Worm (Caenorhabditis elegans) whole organism, late embryonic: ENCODE results near the gene F45E4.6.
"Not testable (repeated sequence)": the region's sequence is repeated elsewhere in the genome, so short reads cannot be mapped to it uniquely, and the experiment has no call there.

Experiments
- F13H6.1 ChIP-seq: sonication (generic microtip); optimal IDR thresholded peaks from 2 replicates; lab custom pipeline; 2016; ENCODE audit warnings: missing genetic modification characterization, missing compliant biosample characterization
- T23F11.4 ChIP-seq: fragments of 200-800 bp; sonication (Bioruptor generic); optimal IDR thresholded peaks from 2 replicates; lab custom pipeline; 2018; ENCODE audit warnings: mild to moderate bottlenecking, missing genetic modification characterization, missing compliant biosample characterization
- Y22D7AL.16 ChIP-seq: sonication (generic microtip); optimal IDR thresholded peaks from 2 replicates; lab custom pipeline; 2016; ENCODE audit warnings: missing genetic modification characterization, missing compliant biosample characterization
- ceh-14 ChIP-seq: sonication (generic microtip); optimal IDR thresholded peaks from 2 replicates; lab custom pipeline; 2016; ENCODE audit warnings: missing genotype, missing genetic modification characterization, missing compliant biosample characterization
- ceh-18 ChIP-seq: sonication (generic microtip); optimal IDR thresholded peaks from 2 replicates; lab custom pipeline; 2016; ENCODE audit warnings: missing genetic modification characterization, missing compliant biosample characterization
- ceh-19 ChIP-seq: fragments of 200-800 bp; sonication (Bioruptor generic); optimal IDR thresholded peaks from 2 replicates; lab custom pipeline; 2018; ENCODE audit warnings: mild to moderate bottlenecking, missing genetic modification characterization, missing compliant biosample characterization
- ceh-31 ChIP-seq: sonication (generic microtip); optimal IDR thresholded peaks from 2 replicates; lab custom pipeline; 2016; ENCODE audit warnings: missing genetic modification characterization, missing compliant biosample characterization
- ceh-45 ChIP-seq: fragments of 200-800 bp; sonication (Bioruptor generic); IDR thresholded peaks from 2 replicates; pipeline ENCODE4 v1.3.6; 2022; ENCODE audit warnings: missing genetic modification reagents, missing genetic modification characterization, missing compliant biosample characterization
- ceh-48 ChIP-seq: sonication (generic microtip); optimal IDR thresholded peaks from 2 replicates; lab custom pipeline; 2016; ENCODE audit warnings: missing genetic modification characterization, inconsistent platforms, missing compliant biosample characterization
- ceh-6 ChIP-seq: fragments of 200-800 bp; sonication (Bioruptor generic); optimal IDR thresholded peaks from 2 replicates; lab custom pipeline; 2018; ENCODE audit warnings: mild to moderate bottlenecking, missing genetic modification characterization, missing compliant biosample characterization
- dmd-4 ChIP-seq: sonication (generic microtip); optimal IDR thresholded peaks from 2 replicates; lab custom pipeline; 2016; ENCODE audit warnings: borderline replicate concordance, missing genetic modification characterization, missing compliant biosample characterization
- dve-1 ChIP-seq: sonication (generic microtip); optimal IDR thresholded peaks from 2 replicates; lab custom pipeline; 2017; ENCODE audit warnings: antibody characterized with exemption, mild to moderate bottlenecking, missing genetic modification characterization, missing compliant biosample characterization
- elt-2 ChIP-seq: sonication (generic microtip); optimal IDR thresholded peaks from 2 replicates; lab custom pipeline; 2016; ENCODE audit warnings: missing genetic modification reagents, missing genetic modification characterization, missing compliant biosample characterization
- ets-4 ChIP-seq: sonication (generic microtip); optimal IDR thresholded peaks from 2 replicates; lab custom pipeline; 2016; ENCODE audit warnings: missing genetic modification characterization, missing compliant biosample characterization
- fkh-10 ChIP-seq: fragments of 150-350 bp; optimal IDR thresholded peaks from 2 replicates; lab custom pipeline; 2014; ENCODE audit warnings: missing biosample characterization, missing genetic modification reagents, missing genetic modification characterization
- hlh-15 ChIP-seq: sonication (generic microtip); optimal IDR thresholded peaks from 2 replicates; lab custom pipeline; 2016; ENCODE audit warnings: missing genetic modification characterization, missing compliant biosample characterization
- lim-6 ChIP-seq: sonication (generic microtip); optimal IDR thresholded peaks from 2 replicates; lab custom pipeline; 2016; ENCODE audit warnings: missing genetic modification characterization, missing compliant biosample characterization
- lin-11 ChIP-seq: fragments of 200-800 bp; sonication (Bioruptor generic); optimal IDR thresholded peaks from 2 replicates; lab custom pipeline; 2018; ENCODE audit warnings: mild to moderate bottlenecking, missing genetic modification characterization, missing compliant biosample characterization
- madf-2 ChIP-seq: sonication (generic microtip); optimal IDR thresholded peaks from 2 replicates; lab custom pipeline; 2017; ENCODE audit warnings: missing genetic modification characterization, missing compliant biosample characterization
- mec-3 ChIP-seq: sonication (generic microtip); optimal IDR thresholded peaks from 2 replicates; lab custom pipeline; 2016; ENCODE audit warnings: borderline replicate concordance, missing genetic modification characterization, missing compliant biosample characterization
- nfya-1 ChIP-seq: sonication (generic microtip); optimal IDR thresholded peaks from 2 replicates; lab custom pipeline; 2017; ENCODE audit warnings: missing genetic modification characterization, mild to moderate bottlenecking, missing compliant biosample characterization, antibody characterized with exemption, moderate library complexity
- odd-2 ChIP-seq: sonication (generic microtip); optimal IDR thresholded peaks from 2 replicates; lab custom pipeline; 2017; ENCODE audit warnings: antibody characterized with exemption, mild to moderate bottlenecking, missing genetic modification characterization, missing compliant biosample characterization
- pax-1 ChIP-seq: fragments of 150-350 bp; optimal IDR thresholded peaks from 2 replicates; lab custom pipeline; 2014; ENCODE audit warnings: missing biosample characterization, missing genetic modification characterization
- pha-4 ChIP-seq: fragments of 150-350 bp; optimal IDR thresholded peaks from 2 replicates; lab custom pipeline; 2018; ENCODE audit warnings: missing biosample characterization, missing genetic modification reagents, missing genetic modification characterization
- pqm-1 ChIP-seq: sonication (generic microtip); optimal IDR thresholded peaks from 2 replicates; lab custom pipeline; 2016; ENCODE audit warnings: missing genetic modification characterization, missing compliant biosample characterization
- ref-2 ChIP-seq: sonication (generic microtip); optimal IDR thresholded peaks from 2 replicates; lab custom pipeline; 2016; ENCODE audit warnings: missing genetic modification characterization, missing compliant biosample characterization
- sox-4 ChIP-seq: sonication (generic microtip); optimal IDR thresholded peaks from 2 replicates; lab custom pipeline; 2017; ENCODE audit warnings: mild to moderate bottlenecking, missing genetic modification characterization, inconsistent platforms, missing compliant biosample characterization
- tbx-2 ChIP-seq: sonication (generic microtip); optimal IDR thresholded peaks from 2 replicates; lab custom pipeline; 2016; ENCODE audit warnings: missing genetic modification characterization, missing compliant biosample characterization
- ttx-3 ChIP-seq: sonication (generic microtip); optimal IDR thresholded peaks from 2 replicates; lab custom pipeline; 2016; ENCODE audit warnings: missing genetic modification reagents, missing genetic modification characterization, missing compliant biosample characterization
- unc-42 ChIP-seq: sonication (generic microtip); optimal IDR thresholded peaks from 2 replicates; lab custom pipeline; 2016; ENCODE audit warnings: missing genotype, missing genetic modification characterization, missing compliant biosample characterization
- unc-55 ChIP-seq: sonication (generic microtip); optimal IDR thresholded peaks from 2 replicates; lab custom pipeline; 2017; ENCODE audit warnings: missing biosample characterization, missing genetic modification reagents, missing genetic modification characterization
- zip-5 ChIP-seq: sonication (generic microtip); optimal IDR thresholded peaks from 2 replicates; lab custom pipeline; 2016; ENCODE audit warnings: missing genetic modification characterization, missing compliant biosample characterization

The F45E4.6 gene

DNA sequence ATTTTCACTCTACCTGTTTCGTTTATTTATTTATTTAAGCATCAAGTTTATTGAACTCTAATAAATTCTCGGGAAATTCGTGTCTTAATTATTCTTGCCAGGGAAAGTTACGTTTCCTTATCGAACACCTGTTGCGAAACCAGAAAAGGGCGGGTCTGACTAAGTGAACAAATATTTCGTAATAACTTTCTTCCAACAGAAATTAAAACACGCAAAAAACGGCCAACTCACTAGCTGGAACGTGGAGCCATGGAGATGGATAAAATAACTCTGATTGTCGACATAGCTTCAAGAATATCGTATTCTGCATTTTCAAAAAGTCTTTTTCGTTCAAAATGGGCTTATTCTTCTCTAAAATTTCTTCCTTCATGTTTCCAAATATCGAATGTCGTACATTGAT, 2.2 kb upstream of the F45E4.6 start, which contains the start of gene warf-1:
Gene warf-1, plus strand, starts transcription at position 209 of the 400 bp plus-strand sequence.
- TF ChIP-seq tbx-2; ceh-6 (GFP tag; lab: Kevin White, UChicago); pqm-1 (tag; lab: Kevin White, UChicago): not testable (repeated sequence)

DNA sequence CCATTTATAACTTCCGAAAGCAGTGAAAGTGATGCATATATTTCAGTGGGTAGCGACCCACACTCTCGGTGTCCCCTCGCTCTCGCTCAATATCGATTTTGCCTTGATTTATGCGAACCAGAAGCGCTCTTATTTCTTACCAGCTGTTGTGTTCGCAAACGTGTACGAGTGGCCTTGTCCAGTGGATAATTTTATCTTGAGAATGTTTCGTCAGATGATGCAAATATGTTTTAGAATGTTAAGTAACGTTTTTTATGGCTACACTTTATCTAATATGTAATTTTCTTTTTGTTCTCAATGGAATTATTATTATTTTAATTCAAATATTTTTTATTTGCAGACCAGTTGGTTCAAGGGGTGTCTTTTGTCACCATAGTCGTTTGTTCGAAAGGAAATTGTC, 672 bp upstream of the F45E4.6 start, which contains the start of gene plp-1:
Gene plp-1, plus strand, starts transcription at position 341 of the 400 bp plus-strand sequence.
- TF ChIP-seq dmd-4 (no peak), ceh-48 (tag; lab: Kevin White, UChicago) (peak; percentile 52)
- TF ChIP-seq, all 69 proteins: peak for 1

DNA sequence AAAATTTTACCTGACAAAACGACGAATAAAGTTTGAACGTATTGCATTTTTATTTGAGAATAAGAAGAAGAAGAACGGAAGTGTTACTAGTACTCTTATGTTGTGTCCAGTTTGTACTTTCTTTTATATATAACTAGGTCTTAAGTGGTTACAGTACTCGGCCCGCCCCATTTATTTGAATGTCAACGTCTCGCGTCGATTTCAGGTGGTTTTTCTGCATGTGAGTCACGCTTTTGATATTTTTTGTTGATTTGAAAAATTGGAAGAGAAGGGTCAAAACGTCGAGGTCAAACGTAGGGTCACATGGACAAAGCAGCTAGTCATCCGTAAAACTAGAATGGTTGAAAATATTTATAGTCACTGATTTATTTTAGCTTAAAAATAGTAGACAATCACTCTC, 3.4 kb downstream of the F45E4.6 start, which contains the start of gene F45E4.5:
Gene F45E4.5, minus strand, starts transcription at position 101 of the 400 bp plus-strand sequence.
- no peak for TF ChIP-seq lin-11 (tag; lab: Kevin White, UChicago)
- TF ChIP-seq ets-4: no peak
- no peak for TF ChIP-seq fkh-10
- TF ChIP-seq tbx-2: no peak
- no peak for TF ChIP-seq ceh-45 (GFP tag; lab: Robert Waterston, UW)
- no peak for TF ChIP-seq hlh-15
- TF ChIP-seq ceh-48 (tag; lab: Kevin White, UChicago): no peak
- no peak for TF ChIP-seq mec-3
- no peak for TF ChIP-seq ceh-19
- no peak for TF ChIP-seq lim-6 (tag; lab: Kevin White, UChicago)
- TF ChIP-seq dve-1 (tag; lab: Kevin White, UChicago): no peak
- no peak for TF ChIP-seq T23F11.4
- TF ChIP-seq pha-4: no peak
- TF ChIP-seq ceh-14 (tag; lab: Kevin White, UChicago): no peak
- no peak for TF ChIP-seq zip-5
- TF ChIP-seq elt-2 (tag; lab: Kevin White, UChicago): no peak
- TF ChIP-seq F13H6.1: no peak
- TF ChIP-seq, all 69 proteins: peak for 0

DNA sequence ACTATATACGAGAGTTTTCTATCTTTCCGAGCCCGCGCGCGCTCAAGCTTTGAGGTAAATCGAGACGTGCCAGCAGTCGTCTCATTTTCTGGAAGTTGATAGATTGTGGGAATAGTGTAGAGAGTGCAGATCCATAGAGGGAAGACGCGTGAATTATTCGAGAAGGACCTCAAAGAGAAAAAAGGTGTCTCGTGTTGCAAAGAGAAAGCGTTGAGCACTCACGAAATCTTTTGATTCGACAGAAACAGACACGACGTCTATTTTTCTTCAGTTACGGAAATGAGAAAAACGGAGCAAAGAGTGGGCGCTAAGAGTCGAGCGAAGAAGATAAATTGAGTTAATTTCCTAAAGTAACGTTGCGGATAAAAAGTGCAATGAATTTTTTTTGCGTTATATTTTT, 8.5 kb downstream of the F45E4.6 start:
- no peak for TF ChIP-seq ceh-18 (tag; lab: Kevin White, UChicago)
- TF ChIP-seq Y22D7AL.16: peak; percentile 6
- no peak for TF ChIP-seq pax-1 (tag; lab: Kevin White, UChicago)
- peak; percentile 0 for TF ChIP-seq ceh-31 (tag; lab: Kevin White, UChicago)
- peak; percentile 26 for TF ChIP-seq unc-42 (tag; lab: Kevin White, UChicago)
- TF ChIP-seq odd-2 (tag; lab: Kevin White, UChicago): no peak
- no peak for TF ChIP-seq F13H6.1
- TF ChIP-seq ttx-3 (tag; lab: Kevin White, UChicago): no peak
- no peak for TF ChIP-seq ceh-6 (GFP tag; lab: Kevin White, UChicago)
- TF ChIP-seq madf-2: no peak

DNA sequence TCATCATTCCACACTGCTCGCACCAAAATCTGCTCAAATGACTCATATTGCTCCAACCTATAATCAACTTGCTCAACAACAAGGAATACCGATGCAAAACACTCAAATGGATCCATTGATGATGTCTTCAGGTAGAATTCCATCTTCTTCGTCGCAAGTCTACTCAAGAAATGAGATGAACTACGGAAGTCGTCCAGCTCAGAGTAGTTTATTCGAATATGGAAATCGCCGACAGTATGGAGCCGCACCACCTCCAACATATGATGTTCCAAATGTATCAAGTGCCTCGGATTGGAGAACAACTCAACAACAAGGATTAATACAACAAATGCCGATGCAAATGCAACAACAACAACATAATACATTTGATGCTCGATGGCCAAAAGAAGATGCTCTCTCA, 9.3 kb downstream of the F45E4.6 start:
- TF ChIP-seq unc-42 (tag; lab: Kevin White, UChicago): no peak
- TF ChIP-seq sox-4 (tag; lab: Kevin White, UChicago): no peak
- no peak for TF ChIP-seq nfya-1
- no peak for TF ChIP-seq ceh-19
- TF ChIP-seq ref-2 (tag; lab: Kevin White, UChicago): no peak
- TF ChIP-seq unc-55 (GFP tag; lab: Kevin White, UChicago): no peak
- no peak for TF ChIP-seq odd-2 (tag; lab: Kevin White, UChicago)
- TF ChIP-seq ttx-3 (tag; lab: Kevin White, UChicago): no peak
- TF ChIP-seq, all 69 proteins: peak for 0

DNA sequence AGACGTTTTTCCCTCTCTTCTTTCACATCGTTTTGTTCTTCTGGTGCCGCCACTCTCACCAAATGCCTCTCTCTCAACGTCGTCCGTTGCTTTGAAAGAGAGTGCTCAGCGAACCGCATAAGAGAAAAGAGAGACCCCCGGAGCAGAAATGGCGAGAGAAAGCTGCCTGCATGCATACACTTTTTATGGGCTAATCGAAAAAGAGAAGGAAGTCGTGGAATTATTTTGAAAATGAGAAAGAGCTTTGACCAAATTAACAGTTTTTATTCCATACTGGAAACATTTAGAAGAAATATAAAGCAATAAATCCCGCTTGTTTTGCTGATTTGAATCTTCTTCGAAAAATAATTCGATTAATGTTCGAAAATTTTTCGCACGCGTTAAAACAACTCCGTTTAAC, 11.9 kb downstream of the F45E4.6 start:
- TF ChIP-seq odd-2 (tag; lab: Kevin White, UChicago) (no peak), ceh-31 (tag; lab: Kevin White, UChicago) (peak; percentile 46), unc-42 (tag; lab: Kevin White, UChicago) (peak; percentile 32), fkh-10 (no peak), T23F11.4 (no peak), ceh-14 (tag; lab: Kevin White, UChicago) (peak; percentile 5)
